Fruit fly (Drosophila melanogaster) whole organism, wandering third instar larva: ENCODE results near the gene CG12689.

Experiments used
- Abd-B ChIP-seq: fragments of >200 bp; optimal IDR thresholded peaks from 2 replicates; lab custom pipeline; 2017; ENCODE audit warnings: missing biosample characterization, missing genetic modification characterization
- CG32264 ChIP-seq: fragments of 200-800 bp; sonication (Bioruptor generic); optimal IDR thresholded peaks from 2 replicates; lab custom pipeline; 2016; ENCODE audit warnings: missing biosample characterization, missing genetic modification characterization
- CG9705 ChIP-seq: fragments of 200-800 bp; sonication (Bioruptor generic); optimal IDR thresholded peaks from 2 replicates; lab custom pipeline; 2018; ENCODE audit warnings: missing biosample characterization, mild to moderate bottlenecking, missing genetic modification characterization
- CrebA ChIP-seq: fragments of 200-800 bp; sonication (Bioruptor generic); optimal IDR thresholded peaks from 2 replicates; lab custom pipeline; 2016; ENCODE audit warnings: missing biosample characterization, mild to moderate bottlenecking, missing genetic modification characterization, borderline replicate concordance
- Dfd ChIP-seq: fragments of >200 bp; optimal IDR thresholded peaks from 2 replicates; lab custom pipeline; 2017; ENCODE audit warnings: missing biosample characterization, missing genetic modification characterization
- Dif ChIP-seq: fragments of 200-275, 200-300 bp; sonication (Bioruptor generic); optimal IDR thresholded peaks from 2 replicates; lab custom pipeline; 2018; ENCODE audit warnings: missing biosample characterization, missing genetic modification characterization; ENCODE audit not compliant: partially characterized antibody
- HLH106 ChIP-seq: fragments of 200-800 bp; optimal IDR thresholded peaks from 3 replicates; lab custom pipeline; 2019; ENCODE audit warnings: missing biosample characterization, mild to moderate bottlenecking, missing genetic modification characterization, moderate library complexity
- Hnf4 ChIP-seq: fragments of 200-800 bp; sonication (Bioruptor generic); optimal IDR thresholded peaks from 2 replicates; lab custom pipeline; 2016; ENCODE audit warnings: missing biosample characterization, mild to moderate bottlenecking, missing genetic modification characterization
- Hr78 ChIP-seq: fragments of >200 bp; optimal IDR thresholded peaks from 2 replicates; lab custom pipeline; 2017; ENCODE audit warnings: missing biosample characterization, missing genetic modification characterization
- Hr83 ChIP-seq: fragments of 200-300 bp; sonication (Bioruptor generic); optimal IDR thresholded peaks from 2 replicates; lab custom pipeline; 2016; ENCODE audit warnings: missing biosample characterization, mild to moderate bottlenecking, missing genetic modification characterization, moderate library complexity; ENCODE audit not compliant: poor library complexity, severe bottlenecking
- Jra ChIP-seq: sonication (Bioruptor generic); optimal IDR thresholded peaks from 2 replicates; lab custom pipeline; 2016; ENCODE audit warnings: missing biosample characterization, missing genetic modification characterization
- Mio ChIP-seq: sonication (Bioruptor generic); optimal IDR thresholded peaks from 2 replicates; lab custom pipeline; 2016; ENCODE audit warnings: missing biosample characterization, missing genetic modification characterization
- N ChIP-seq: fragments of >200 bp; optimal IDR thresholded peaks from 2 replicates; lab custom pipeline; 2018; ENCODE audit warnings: missing biosample characterization, missing external identifiers, missing genetic modification characterization
- OdsH ChIP-seq: fragments of 200-800 bp; sonication (Bioruptor generic); optimal IDR thresholded peaks from 2 replicates; lab custom pipeline; 2016; ENCODE audit warnings: missing biosample characterization, mild to moderate bottlenecking, missing genetic modification characterization
- Sp1 ChIP-seq: fragments of 200-800 bp; sonication (Bioruptor generic); optimal IDR thresholded peaks from 3 replicates; lab custom pipeline; 2019; ENCODE audit warnings: missing biosample characterization, mild to moderate bottlenecking, missing genetic modification characterization, moderate library complexity
- Vsx2 ChIP-seq: fragments of 200-300, 225-300 bp; sonication (Bioruptor generic); optimal IDR thresholded peaks from 2 replicates; lab custom pipeline; 2018; ENCODE audit warnings: missing biosample characterization, missing genetic modification characterization; ENCODE audit not compliant: partially characterized antibody
- br ChIP-seq: fragments of 200-800 bp; sonication (Bioruptor generic); optimal IDR thresholded peaks from 2 replicates; lab custom pipeline; 2016; ENCODE audit warnings: missing biosample characterization, missing genetic modification characterization
- brk ChIP-seq: fragments of 200-800 bp; sonication (Bioruptor generic); optimal IDR thresholded peaks from 2 replicates; lab custom pipeline; 2016; ENCODE audit warnings: missing biosample characterization, mild to moderate bottlenecking, missing genetic modification characterization
- dl ChIP-seq, 2 experiments: fragments of 175-275, 200-275 bp in 1 of 2; fragments of 200-275 bp in 1 of 2; sonication (Bioruptor generic); optimal IDR thresholded peaks; lab custom pipeline; 2018; ENCODE audit warnings: mild to moderate bottlenecking in 2 of 2, missing biosample characterization in 2 of 2, missing genetic modification characterization in 2 of 2, moderate library complexity in 2 of 2; ENCODE audit not compliant: partially characterized antibody in 2 of 2, insufficient read depth in 1 of 2
- dsf ChIP-seq: sonication (Bioruptor generic); optimal IDR thresholded peaks from 2 replicates; lab custom pipeline; 2016; ENCODE audit warnings: missing biosample characterization, missing genetic modification characterization, borderline replicate concordance
- ey ChIP-seq: fragments of 200-800 bp; sonication (Bioruptor generic); optimal IDR thresholded peaks from 2 replicates; lab custom pipeline; 2016; ENCODE audit warnings: missing biosample characterization, missing genetic modification characterization
- foxo ChIP-seq, 2 experiments: fragments of 200-800 bp; sonication (Bioruptor generic); optimal IDR thresholded peaks; 2 replicates in 1 of 2; 3 replicates in 1 of 2; lab custom pipeline; 2016 to 2017; ENCODE audit warnings: missing biosample characterization in 2 of 2, missing genetic modification characterization in 2 of 2
- fru ChIP-seq: fragments of 200-800 bp; sonication (Bioruptor generic); optimal IDR thresholded peaks from 3 replicates; lab custom pipeline; 2016; ENCODE audit warnings: missing biosample characterization, mild to moderate bottlenecking, missing genetic modification characterization
- jim ChIP-seq: fragments of 175-275, 200-325 bp; sonication (Bioruptor generic); optimal IDR thresholded peaks from 2 replicates; lab custom pipeline; 2016; ENCODE audit warnings: missing biosample characterization, mild to moderate bottlenecking, missing genetic modification characterization
- lola ChIP-seq: fragments of >200 bp; optimal IDR thresholded peaks from 2 replicates; lab custom pipeline; 2017; ENCODE audit warnings: missing biosample characterization, missing genetic modification characterization
- pan ChIP-seq: fragments of >200 bp; optimal IDR thresholded peaks from 2 replicates; lab custom pipeline; 2017
- psq ChIP-seq: fragments of 200-800 bp; sonication (Bioruptor generic); optimal IDR thresholded peaks from 3 replicates; lab custom pipeline; 2017; ENCODE audit warnings: missing biosample characterization, mild to moderate bottlenecking, missing genetic modification characterization, moderate library complexity
- sv ChIP-seq: fragments of 200-800 bp; sonication (Bioruptor generic); optimal IDR thresholded peaks from 3 replicates; lab custom pipeline; 2016; ENCODE audit warnings: missing biosample characterization, missing genetic modification characterization
- tai ChIP-seq: sonication (Bioruptor generic); optimal IDR thresholded peaks from 2 replicates; lab custom pipeline; 2016; ENCODE audit warnings: missing biosample characterization, missing genetic modification characterization
- usp ChIP-seq: fragments of >200 bp; optimal IDR thresholded peaks from 2 replicates; lab custom pipeline; 2017; ENCODE audit warnings: missing biosample characterization, missing genetic modification characterization

The CG12689 gene

dm6 chrX:7628826-7629576 lies 43.1 kb upstream of the CG12689 start:
- TF ChIP-seq fru (GFP tag; lab: Kevin White, UChicago) (no peak), usp (GFP tag; lab: Kevin White, UChicago) (no peak), N (GFP tag; lab: Kevin White, UChicago) (no peak), brk (no peak), Dif (GFP tag; lab: Kevin White, UChicago) (no peak), psq (GFP tag; lab: Kevin White, UChicago) (no peak), pan (no peak), dsf (GFP tag; lab: Kevin White, UChicago) (no peak), Hr78 (GFP tag; lab: Kevin White, UChicago) (no peak), Dfd (no peak), Hnf4 (GFP tag; lab: Kevin White, UChicago) (no peak), br (GFP tag; lab: Kevin White, UChicago) (no peak), CG32264 (GFP tag; lab: Kevin White, UChicago) (no peak)
- TF ChIP-seq, all 38 proteins: peak for 0

dm6 chrX:7628344-7628743 lies 42.4 kb upstream of the CG12689 start:
- TF ChIP-seq psq (GFP tag; lab: Kevin White, UChicago) (no peak), Hnf4 (GFP tag; lab: Kevin White, UChicago) (no peak), Mio (GFP tag; lab: Kevin White, UChicago) (no peak), Jra (GFP tag; lab: Kevin White, UChicago) (no peak), pan (no peak), tai (GFP tag; lab: Kevin White, UChicago) (no peak), Hr83 (GFP tag; lab: Kevin White, UChicago) (no peak), CG9705 (GFP tag; lab: Kevin White, UChicago) (no peak), ey (GFP tag; lab: Kevin White, UChicago) (no peak), OdsH (GFP tag; lab: Kevin White, UChicago) (no peak), Dif (GFP tag; lab: Kevin White, UChicago) (no peak), dsf (GFP tag; lab: Kevin White, UChicago) (no peak), HLH106 (no peak)

dm6 chrX:7626847-7627497 lies 41.0 kb upstream of the CG12689 start:
- TF ChIP-seq foxo (GFP tag; optimal IDR thresholded peaks at IDR 0.05; lab: Kevin White, UChicago) (no peak), Vsx2 (GFP tag; lab: Kevin White, UChicago) (peak; percentile 28), br (GFP tag; lab: Kevin White, UChicago) (no peak), Dfd (no peak), Hr83 (GFP tag; lab: Kevin White, UChicago) (no peak), sv (GFP tag; lab: Kevin White, UChicago) (no peak), Mio (GFP tag; lab: Kevin White, UChicago) (no peak), Hnf4 (GFP tag; lab: Kevin White, UChicago) (no peak), Jra (GFP tag; lab: Kevin White, UChicago) (no peak), jim (GFP tag; lab: Kevin White, UChicago) (peak; percentile 15), lola (GFP tag; lab: Kevin White, UChicago) (no peak), HLH106 (no peak), dl (GFP tag; optimal IDR thresholded peaks at IDR 0.05; lab: Kevin White, UChicago; ENCODE audit: insufficient read depth in 1 of 2, partially characterized antibody in 2 of 2) (peak; percentile 35 to 49), Abd-B (no peak), psq (GFP tag; lab: Kevin White, UChicago) (peak; percentile 17), CG32264 (GFP tag; lab: Kevin White, UChicago) (no peak), Sp1 (GFP tag; lab: Kevin White, UChicago) (peak; percentile 15), dsf (GFP tag; lab: Kevin White, UChicago) (no peak), CrebA (GFP tag; lab: Kevin White, UChicago) (no peak), Hr78 (GFP tag; lab: Kevin White, UChicago) (no peak), Dif (GFP tag; lab: Kevin White, UChicago) (peak; percentile 42), N (GFP tag; lab: Kevin White, UChicago) (peak; percentile 54), brk (no peak)
